Fruit fly (Drosophila melanogaster) whole organism, embryonic: ENCODE measurements around the gene CG31663.
A peak's percentile ranks its signal among the peaks of the same experiment; 100 is the strongest.

Experiments used
- Abd-B ChIP-seq: fragments of 200-800 bp; sonication (Bioruptor generic); optimal IDR thresholded peaks from 2 replicates; lab custom pipeline; 2018; ENCODE audit warnings: missing biosample characterization, mild to moderate bottlenecking, missing genetic modification characterization, moderate library complexity
- CG10543 ChIP-seq: fragments of 200-800 bp; sonication (Bioruptor generic); optimal IDR thresholded peaks from 3 replicates; lab custom pipeline; 2017; ENCODE audit warnings: missing biosample characterization, mild to moderate bottlenecking, missing genetic modification characterization, moderate library complexity
- CG10959 ChIP-seq: fragments of 200-800 bp; sonication (Bioruptor generic); IDR thresholded peaks from 2 replicates; pipeline ENCODE4 v1.3.6; 2022; ENCODE audit warnings: missing biosample characterization, missing genetic modification characterization
- CG11560 ChIP-seq: fragments of 200-800 bp; sonication (Bioruptor generic); IDR thresholded peaks from 3 replicates; pipeline ENCODE4 v1.3.6; 2022; ENCODE audit warnings: missing biosample characterization, missing genetic modification characterization
- CG12104 ChIP-seq: fragments of 200-800 bp; sonication (Bioruptor generic); optimal IDR thresholded peaks from 3 replicates; lab custom pipeline; 2016; ENCODE audit warnings: missing biosample characterization, missing genetic modification characterization
- CG12942 ChIP-seq: fragments of 200-800 bp; sonication (Bioruptor generic); optimal IDR thresholded peaks from 3 replicates; lab custom pipeline; 2016; ENCODE audit warnings: missing biosample characterization, missing genetic modification characterization
- CG14860 ChIP-seq: fragments of 200-800 bp; sonication (Bioruptor generic); IDR thresholded peaks from 3 replicates; pipeline ENCODE4 v1.3.6; 2022; ENCODE audit warnings: missing biosample characterization, missing genetic modification characterization; ENCODE audit not compliant: partially characterized antibody
- CG14965 ChIP-seq: fragments of 200-800 bp; sonication (Bioruptor generic); optimal IDR thresholded peaks from 2 replicates; lab custom pipeline; 2016; ENCODE audit warnings: missing biosample characterization, missing genetic modification characterization, borderline replicate concordance
- CG1529 ChIP-seq: fragments of 200-800 bp; sonication (Bioruptor generic); optimal IDR thresholded peaks from 3 replicates; lab custom pipeline; 2018; ENCODE audit warnings: missing biosample characterization, missing genetic modification characterization
- CG1647 ChIP-seq: fragments of 200-800 bp; sonication (Bioruptor generic); optimal IDR thresholded peaks from 3 replicates; lab custom pipeline; 2016; ENCODE audit warnings: missing biosample characterization, missing genetic modification characterization
- CG17186 ChIP-seq: fragments of 200-800 bp; sonication (Bioruptor generic); optimal IDR thresholded peaks from 3 replicates; lab custom pipeline; 2017; ENCODE audit warnings: missing biosample characterization, missing genetic modification reagents, missing genetic modification characterization
- CG17361 ChIP-seq: fragments of 200-800 bp; sonication (Bioruptor generic); IDR thresholded peaks from 3 replicates; pipeline ENCODE4 v1.3.6; 2022; ENCODE audit warnings: missing biosample characterization, missing genetic modification characterization
- CG1832 ChIP-seq: fragments of 200-800 bp; sonication (Bioruptor generic); optimal IDR thresholded peaks from 2 replicates; lab custom pipeline; 2017; ENCODE audit warnings: missing biosample characterization, mild to moderate bottlenecking, missing genetic modification characterization, inconsistent platforms
- CG33557 ChIP-seq: fragments of 200-800 bp; sonication (Bioruptor generic); optimal IDR thresholded peaks from 2 replicates; lab custom pipeline; 2019; ENCODE audit warnings: missing biosample characterization, mild to moderate bottlenecking, missing genetic modification characterization, moderate library complexity
- CG34422 ChIP-seq: fragments of 200-800 bp; sonication (Bioruptor generic); IDR thresholded peaks from 3 replicates; pipeline ENCODE4 v1.3.6; 2022; ENCODE audit warnings: missing biosample characterization, missing genetic modification characterization
- CG4328 ChIP-seq: fragments of 200-800 bp; sonication (Bioruptor generic); optimal IDR thresholded peaks from 3 replicates; lab custom pipeline; 2017; ENCODE audit warnings: missing biosample characterization, missing genetic modification reagents, missing genetic modification characterization
- CG5180 ChIP-seq: fragments of 200-800 bp; sonication (Bioruptor generic); optimal IDR thresholded peaks from 3 replicates; lab custom pipeline; 2017; ENCODE audit warnings: missing biosample characterization, missing genetic modification characterization, mild to moderate bottlenecking, moderate library complexity, missing genetic modification reagents
- CG6683 ChIP-seq: fragments of 200-800 bp; sonication (Bioruptor generic); optimal IDR thresholded peaks from 2 replicates; lab custom pipeline; 2017; ENCODE audit warnings: missing biosample characterization, mild to moderate bottlenecking, missing genetic modification characterization, missing genetic modification reagents
- CG6813 ChIP-seq: fragments of 200-800 bp; sonication (Bioruptor generic); optimal IDR thresholded peaks from 2 replicates; lab custom pipeline; 2017; ENCODE audit warnings: missing biosample characterization, missing genetic modification characterization, mild to moderate bottlenecking, moderate library complexity, missing genetic modification reagents
- CG7786 ChIP-seq: fragments of 200-800 bp; sonication (Bioruptor generic); optimal IDR thresholded peaks from 2 replicates; lab custom pipeline; 2016; ENCODE audit warnings: missing biosample characterization, missing genetic modification characterization
- CG8388 ChIP-seq: fragments of 200-800 bp; sonication (Bioruptor generic); optimal IDR thresholded peaks from 2 replicates; lab custom pipeline; 2019; ENCODE audit warnings: missing biosample characterization, mild to moderate bottlenecking, missing genetic modification characterization, moderate library complexity
- CG8478 ChIP-seq: fragments of >200 bp; optimal IDR thresholded peaks from 2 replicates; lab custom pipeline; 2018
- Dip2 ChIP-seq: fragments of 200-800 bp; sonication (Bioruptor generic); IDR thresholded peaks from 2 replicates; pipeline ENCODE4 v1.3.6; 2022; ENCODE audit warnings: missing biosample characterization, missing genetic modification characterization
- Dref ChIP-seq: fragments of 200-800 bp; sonication (Bioruptor generic); IDR thresholded peaks from 2 replicates; pipeline ENCODE4 v1.3.6; 2022; ENCODE audit warnings: missing biosample characterization, missing genetic modification characterization
- Fer3 ChIP-seq: fragments of 200-800 bp; sonication (Bioruptor generic); optimal IDR thresholded peaks from 2 replicates; lab custom pipeline; 2018; ENCODE audit warnings: missing biosample characterization, mild to moderate bottlenecking, missing genetic modification characterization, moderate library complexity
- HLH4C ChIP-seq: fragments of 200-800 bp; sonication (Bioruptor generic); IDR thresholded peaks from 3 replicates; pipeline ENCODE4 v1.3.6; 2022; ENCODE audit warnings: missing biosample characterization, missing genetic modification characterization; ENCODE audit not compliant: partially characterized antibody
- HLHmδ ChIP-seq: fragments of 200-800 bp; sonication (Bioruptor generic); optimal IDR thresholded peaks from 2 replicates; lab custom pipeline; 2018; ENCODE audit warnings: missing biosample characterization, mild to moderate bottlenecking, missing genetic modification characterization, moderate library complexity
- Hr51 ChIP-seq, 2 experiments: fragments of 200-800 bp; sonication (Bioruptor generic); optimal IDR thresholded peaks; 2 replicates in 1 of 2; 3 replicates in 1 of 2; lab custom pipeline; 2016 to 2018; ENCODE audit warnings: missing biosample characterization in 2 of 2, missing genetic modification characterization in 2 of 2, mild to moderate bottlenecking in 1 of 2, moderate library complexity in 1 of 2
- Nf-YB ChIP-seq: fragments of 200-800 bp; sonication (Bioruptor generic); optimal IDR thresholded peaks from 3 replicates; lab custom pipeline; 2019; ENCODE audit warnings: missing biosample characterization, mild to moderate bottlenecking, missing genetic modification characterization, moderate library complexity
- Nf-YC ChIP-seq: fragments of 200-800 bp; optimal IDR thresholded peaks from 3 replicates; lab custom pipeline; 2019; ENCODE audit warnings: missing biosample characterization, mild to moderate bottlenecking, missing genetic modification characterization, moderate library complexity
- Opbp ChIP-seq: fragments of 200-800 bp; sonication (Bioruptor generic); IDR thresholded peaks from 3 replicates; pipeline ENCODE4 v1.3.6; 2022; ENCODE audit warnings: missing biosample characterization, missing genetic modification characterization; ENCODE audit not compliant: partially characterized antibody
- Sin3A ChIP-seq: fragments of >200 bp; optimal IDR thresholded peaks from 2 replicates; lab custom pipeline; 2018
- Sox102F ChIP-seq: fragments of 200-800 bp; sonication (Bioruptor generic); optimal IDR thresholded peaks from 2 replicates; lab custom pipeline; 2018; ENCODE audit warnings: missing biosample characterization, mild to moderate bottlenecking, missing genetic modification characterization, moderate library complexity
- Ssrp ChIP-seq: fragments of 200-800 bp; sonication (Bioruptor generic); optimal IDR thresholded peaks from 2 replicates; lab custom pipeline; 2018; ENCODE audit warnings: missing biosample characterization, mild to moderate bottlenecking, missing genetic modification characterization, moderate library complexity
- ap ChIP-seq: fragments of 200-800 bp; sonication (Bioruptor generic); IDR thresholded peaks from 2 replicates; pipeline ENCODE4 v1.3.6; 2022; ENCODE audit warnings: missing biosample characterization, missing genetic modification characterization
- br ChIP-seq: fragments of >200 bp; optimal IDR thresholded peaks from 2 replicates; lab custom pipeline; 2017
- ci ChIP-seq: fragments of 200-800 bp; sonication (Bioruptor generic); IDR thresholded peaks from 3 replicates; pipeline ENCODE4 v1.3.6; 2022; ENCODE audit warnings: missing biosample characterization, missing genetic modification characterization
- cwo ChIP-seq: fragments of 200-800 bp; sonication (Bioruptor generic); optimal IDR thresholded peaks from 3 replicates; lab custom pipeline; 2017; ENCODE audit warnings: missing biosample characterization, missing genetic modification characterization, mild to moderate bottlenecking, moderate library complexity, missing genetic modification reagents
- hb ChIP-seq: fragments of 200-800 bp; sonication (Bioruptor generic); IDR thresholded peaks from 3 replicates; pipeline ENCODE4 v1.3.6; 2022; ENCODE audit warnings: missing biosample characterization, missing genetic modification characterization; ENCODE audit not compliant: partially characterized antibody
- kah ChIP-seq: fragments of 200-800 bp; sonication (Bioruptor generic); optimal IDR thresholded peaks from 2 replicates; lab custom pipeline; 2018; ENCODE audit warnings: missing biosample characterization, mild to moderate bottlenecking, missing genetic modification characterization
- ken ChIP-seq: fragments of 200-800 bp; sonication (Bioruptor generic); IDR thresholded peaks from 3 replicates; pipeline ENCODE4 v1.3.6; 2022; ENCODE audit warnings: missing biosample characterization, missing genetic modification characterization
- lilli ChIP-seq: fragments of 200-800 bp; sonication (Bioruptor generic); optimal IDR thresholded peaks from 3 replicates; lab custom pipeline; 2016; ENCODE audit warnings: missing biosample characterization, missing genetic modification characterization
- lov ChIP-seq, 2 experiments: fragments of 200-800 bp in 1 of 2; fragments of >200 bp in 1 of 2; sonication (Bioruptor generic) in 1 of 2; IDR thresholded peaks in 1 of 2; optimal IDR thresholded peaks in 1 of 2; 2 replicates in 1 of 2; 3 replicates in 1 of 2; pipeline versions ENCODE4 v1.3.6 to Lab custom; 2017 to 2022; ENCODE audit warnings: missing biosample characterization in 1 of 2, missing genetic modification characterization in 1 of 2
- mam ChIP-seq: fragments of 200-800 bp; sonication (Bioruptor generic); optimal IDR thresholded peaks from 3 replicates; lab custom pipeline; 2016; ENCODE audit warnings: missing biosample characterization, missing genetic modification characterization
- org-1 ChIP-seq: fragments of 200-800 bp; sonication (Bioruptor generic); optimal IDR thresholded peaks from 2 replicates; lab custom pipeline; 2017; ENCODE audit warnings: missing biosample characterization, missing genetic modification characterization
- p53 ChIP-seq: fragments of 200-800 bp; sonication (Bioruptor generic); optimal IDR thresholded peaks from 2 replicates; lab custom pipeline; 2016; ENCODE audit warnings: missing biosample characterization, missing genetic modification characterization
- pum ChIP-seq: fragments of 200-800 bp; sonication (Bioruptor generic); optimal IDR thresholded peaks from 2 replicates; lab custom pipeline; 2016; ENCODE audit warnings: missing biosample characterization, missing genetic modification characterization
- slp2 ChIP-seq: fragments of 200-800 bp; sonication (Bioruptor generic); optimal IDR thresholded peaks from 2 replicates; lab custom pipeline; 2016; ENCODE audit warnings: missing biosample characterization, missing genetic modification characterization
- sqz ChIP-seq: fragments of 200-800 bp; sonication (Bioruptor generic); optimal IDR thresholded peaks from 3 replicates; lab custom pipeline; 2018; ENCODE audit warnings: missing biosample characterization, mild to moderate bottlenecking, missing genetic modification characterization
- tgo ChIP-seq: fragments of 200-800 bp; sonication (Bioruptor generic); IDR thresholded peaks from 3 replicates; pipeline ENCODE4 v1.3.6; 2022; ENCODE audit warnings: missing biosample characterization, missing genetic modification characterization
- zen2 ChIP-seq: fragments of 200-800 bp; sonication (Bioruptor generic); IDR thresholded peaks from 3 replicates; pipeline ENCODE4 v1.3.6; 2022; ENCODE audit warnings: missing biosample characterization, missing genetic modification characterization; ENCODE audit not compliant: partially characterized antibody

CG31663 gene

dm6 chr2L:1916461-1916860 is 35.2 kb upstream of the CG31663 start (continued):
- TF ChIP-seq CG14965 (GFP tag; lab: Kevin White, UChicago), result no peak
- TF ChIP-seq CG6683 (GFP tag; lab: Kevin White, UChicago), result no peak
- TF ChIP-seq CG7786, result no peak
- TF ChIP-seq kah (GFP tag; lab: Kevin White, UChicago), result no peak
- no peak for TF ChIP-seq CG33557 (GFP tag; lab: Kevin White, UChicago)
- peak; percentile 77; the same call in 2 of the 3 replicates for TF ChIP-seq CG34422 (GFP tag; lab: Robert Waterston, UW)
- no peak for TF ChIP-seq CG6813 (GFP tag; lab: Kevin White, UChicago)
- no peak for TF ChIP-seq CG12104 (GFP tag; lab: Kevin White, UChicago)
- TF ChIP-seq CG11560, result no peak
- no peak for TF ChIP-seq Nf-YC (tag; lab: Kevin White, UChicago)
- TF ChIP-seq CG10543 (GFP tag; lab: Kevin White, UChicago), result no peak
- peak; percentile 6 for TF ChIP-seq Fer3 (tag; lab: Kevin White, UChicago)
- no peak for TF ChIP-seq p53 (GFP tag; lab: Kevin White, UChicago)
- no peak for TF ChIP-seq Opbp
- no peak for TF ChIP-seq CG8478 (lab: Kevin White, UChicago)
- TF ChIP-seq tgo (GFP tag; lab: Robert Waterston, UW), result peak; percentile 27; the same call in 1 of the 3 replicates
- TF ChIP-seq CG17361, result peak; percentile 52; the same call in 2 of the 3 replicates
- no peak for TF ChIP-seq lov (optimal IDR thresholded peaks at IDR 0.05; lab: Kevin White, UChicago)
- TF ChIP-seq lov (GFP tag; IDR thresholded peaks at IDR 0.05; lab: Robert Waterston, UW), result no peak
- no peak for TF ChIP-seq br (lab: Kevin White, UChicago)
- TF ChIP-seq ci (GFP tag; lab: Robert Waterston, UW), result peak; percentile 89
- TF ChIP-seq ap, result peak; percentile 58
- TF ChIP-seq pum, result no peak
- no peak for TF ChIP-seq slp2 (GFP tag; lab: Kevin White, UChicago)
- TF ChIP-seq CG10959, result no peak
- TF ChIP-seq CG5180 (GFP tag; lab: Kevin White, UChicago), result no peak
- no peak for TF ChIP-seq Sin3A
- peak; percentile 2 for TF ChIP-seq CG8388 (GFP tag; lab: Kevin White, UChicago)
- TF ChIP-seq mam (GFP tag; lab: Kevin White, UChicago), result no peak
- TF ChIP-seq Dref (GFP tag; lab: Robert Waterston, UW), result no peak
- TF ChIP-seq CG1647, result no peak
- no peak for TF ChIP-seq zen2 (GFP tag; lab: Robert Waterston, UW)
- TF ChIP-seq org-1 (GFP tag; lab: Kevin White, UChicago), result no peak
- TF ChIP-seq HLHmδ (GFP tag; lab: Kevin White, UChicago), result no peak
- TF ChIP-seq ken, result peak; percentile 73; the same call in 2 of the 3 replicates
- TF ChIP-seq Ssrp (tag; lab: Kevin White, UChicago), result no peak
- TF ChIP-seq Hr51 (GFP tag; optimal IDR thresholded peaks at IDR 0.05; lab: Kevin White, UChicago), result peak in 1 of 2 experiments; percentile 59
- no peak for TF ChIP-seq CG17186
- TF ChIP-seq HLH4C (GFP tag; lab: Robert Waterston, UW), result no peak
- no peak for TF ChIP-seq Abd-B (GFP tag; lab: Kevin White, UChicago)
- no peak for TF ChIP-seq Nf-YB (GFP tag; lab: Kevin White, UChicago)
- TF ChIP-seq hb (GFP tag; lab: Robert Waterston, UW), result no peak
- TF ChIP-seq lilli, result peak; percentile 12
- no peak for TF ChIP-seq cwo
- peak; percentile 16 for TF ChIP-seq CG1529 (GFP tag; lab: Kevin White, UChicago)
- TF ChIP-seq Dip2 (GFP tag; lab: Robert Waterston, UW), result no peak
- peak; percentile 65 for TF ChIP-seq sqz
- peak; percentile 78 for TF ChIP-seq Sox102F (GFP tag; lab: Kevin White, UChicago)
- TF ChIP-seq CG1832 (GFP tag; lab: Kevin White, UChicago), result no peak
- no peak for TF ChIP-seq CG14860
- TF ChIP-seq CG12942 (GFP tag; lab: Kevin White, UChicago), result no peak
- no peak for TF ChIP-seq CG4328 (GFP tag; lab: Kevin White, UChicago)
